Fruit fly (Drosophila melanogaster) whole organism, embryonic: ENCODE data around the gene TwdlV.

Source experiments
- Ada2b ChIP-seq: fragments of 200-800 bp; sonication (Bioruptor generic); IDR thresholded peaks from 2 replicates; pipeline ENCODE4 v1.3.6; 2022; ENCODE audit warnings: missing biosample characterization, missing genetic modification characterization
- Adf1 ChIP-seq: fragments of 200-800 bp; sonication (Bioruptor generic); IDR thresholded peaks from 2 replicates; pipeline ENCODE4 v1.3.6; 2022; ENCODE audit warnings: missing biosample characterization, missing genetic modification characterization
- Bteb2 ChIP-seq: fragments of 200-800 bp; sonication (Bioruptor generic); optimal IDR thresholded peaks from 2 replicates; lab custom pipeline; 2016; ENCODE audit warnings: missing biosample characterization, missing genetic modification characterization
- CG10321 ChIP-seq: fragments of 200-800 bp; sonication (Bioruptor generic); IDR thresholded peaks from 2 replicates; pipeline ENCODE4 v1.3.6; 2022; ENCODE audit warnings: missing biosample characterization, missing genetic modification characterization
- CG10654 ChIP-seq: fragments of 200-800 bp; sonication (Bioruptor generic); optimal IDR thresholded peaks from 2 replicates; lab custom pipeline; 2016; ENCODE audit warnings: missing biosample characterization, missing genetic modification characterization
- CG11093 ChIP-seq: fragments of 200-800 bp; sonication (Bioruptor generic); IDR thresholded peaks from 3 replicates; pipeline ENCODE4 v1.3.6; 2022; ENCODE audit warnings: missing biosample characterization, missing genetic modification characterization
- CG11247 ChIP-seq: fragments of 200-800 bp; sonication (Bioruptor generic); IDR thresholded peaks from 2 replicates; pipeline ENCODE4 v1.3.6; 2022; ENCODE audit warnings: missing biosample characterization, missing genetic modification characterization
- CG11696 ChIP-seq: fragments of 200-800 bp; sonication (Bioruptor generic); IDR thresholded peaks from 2 replicates; pipeline ENCODE4 v1.3.6; 2022; ENCODE audit warnings: missing biosample characterization, missing genetic modification characterization
- CG12155 ChIP-seq: fragments of 200-800 bp; sonication (Bioruptor generic); optimal IDR thresholded peaks from 3 replicates; lab custom pipeline; 2016; ENCODE audit warnings: missing biosample characterization, missing genetic modification characterization
- CG12769 ChIP-seq: fragments of 200-800 bp; sonication (Bioruptor generic); optimal IDR thresholded peaks from 2 replicates; lab custom pipeline; 2019; ENCODE audit warnings: missing biosample characterization, mild to moderate bottlenecking, missing genetic modification characterization, moderate library complexity
- CG13894 ChIP-seq: fragments of 200-800 bp; sonication (Bioruptor generic); optimal IDR thresholded peaks from 3 replicates; lab custom pipeline; 2018; ENCODE audit warnings: missing biosample characterization, mild to moderate bottlenecking, missing genetic modification characterization, moderate library complexity
- CG14050 ChIP-seq: fragments of 200-800 bp; sonication (Bioruptor generic); IDR thresholded peaks from 3 replicates; pipeline ENCODE4 v1.3.6; 2022; ENCODE audit warnings: missing biosample characterization, missing genetic modification characterization
- CG14965 ChIP-seq: fragments of 200-800 bp; sonication (Bioruptor generic); optimal IDR thresholded peaks from 2 replicates; lab custom pipeline; 2016; ENCODE audit warnings: missing biosample characterization, missing genetic modification characterization, borderline replicate concordance
- CG18011 ChIP-seq: fragments of 200-800 bp; sonication (Bioruptor generic); optimal IDR thresholded peaks from 2 replicates; lab custom pipeline; 2017; ENCODE audit warnings: missing biosample characterization, missing genetic modification characterization, mild to moderate bottlenecking, moderate library complexity, missing genotype
- CG2116 ChIP-seq: fragments of 200-800 bp; sonication (Bioruptor generic); optimal IDR thresholded peaks from 3 replicates; lab custom pipeline; 2018; ENCODE audit warnings: missing biosample characterization, mild to moderate bottlenecking, missing genetic modification characterization
- CG2120 ChIP-seq: fragments of 200-800 bp; sonication (Bioruptor generic); optimal IDR thresholded peaks from 3 replicates; lab custom pipeline; 2016; ENCODE audit warnings: missing biosample characterization, missing genetic modification characterization
- CG34224 ChIP-seq: fragments of 200-800 bp; sonication (Bioruptor generic); IDR thresholded peaks from 3 replicates; pipeline ENCODE4 v1.3.6; 2022; ENCODE audit warnings: missing biosample characterization, missing genetic modification characterization; ENCODE audit not compliant: partially characterized antibody
- CG3726 ChIP-seq: fragments of 200-800 bp; sonication (Bioruptor generic); IDR thresholded peaks from 3 replicates; pipeline ENCODE4, ENCODE4 v1.3.6; 2022; ENCODE audit warnings: missing biosample characterization, missing genetic modification characterization
- CG3847 ChIP-seq: fragments of 200-800 bp; sonication (Bioruptor generic); IDR thresholded peaks from 2 replicates; pipeline ENCODE4 v1.3.6; 2022; ENCODE audit warnings: missing biosample characterization, missing genetic modification characterization
- CG4360 ChIP-seq: fragments of 200-800 bp; sonication (Bioruptor generic); IDR thresholded peaks from 2 replicates; pipeline ENCODE4 v1.3.6; 2022; ENCODE audit warnings: missing biosample characterization, missing genetic modification characterization
- CG4730 ChIP-seq: fragments of 200-800 bp; sonication (Bioruptor generic); IDR thresholded peaks from 2 replicates; pipeline ENCODE4 v1.3.6; 2022; ENCODE audit warnings: missing biosample characterization, missing genetic modification characterization
- CG5180 ChIP-seq: fragments of 200-800 bp; sonication (Bioruptor generic); optimal IDR thresholded peaks from 3 replicates; lab custom pipeline; 2017; ENCODE audit warnings: missing biosample characterization, missing genetic modification characterization, mild to moderate bottlenecking, moderate library complexity, missing genetic modification reagents
- CG6854 ChIP-seq: fragments of 200-800 bp; sonication (Bioruptor generic); optimal IDR thresholded peaks from 3 replicates; lab custom pipeline; 2017; ENCODE audit warnings: missing biosample characterization, mild to moderate bottlenecking, missing genetic modification characterization
- CG7745 ChIP-seq: fragments of 200-800 bp; sonication (Bioruptor generic); optimal IDR thresholded peaks from 2 replicates; lab custom pipeline; 2018; ENCODE audit warnings: missing biosample characterization, mild to moderate bottlenecking, missing genetic modification characterization, moderate library complexity
- CG7839 ChIP-seq: fragments of 200-800 bp; sonication (Bioruptor generic); optimal IDR thresholded peaks from 3 replicates; lab custom pipeline; 2018; ENCODE audit warnings: missing biosample characterization, mild to moderate bottlenecking, missing genetic modification characterization, moderate library complexity
- Dad ChIP-seq: fragments of 200-800 bp; sonication (Bioruptor generic); optimal IDR thresholded peaks from 3 replicates; lab custom pipeline; 2016; ENCODE audit warnings: missing biosample characterization, missing genetic modification characterization
- Dref ChIP-seq: fragments of 200-800 bp; sonication (Bioruptor generic); IDR thresholded peaks from 2 replicates; pipeline ENCODE4 v1.3.6; 2022; ENCODE audit warnings: missing biosample characterization, missing genetic modification characterization
- Ets65A ChIP-seq: fragments of 200-800 bp; sonication (Bioruptor generic); peaks from one replicate; lab custom pipeline; 2016; ENCODE audit warnings: missing biosample characterization, missing genetic modification characterization
- Hr3 ChIP-seq: fragments of 200-800 bp; sonication (Bioruptor generic); optimal IDR thresholded peaks from 3 replicates; lab custom pipeline; 2016; ENCODE audit warnings: missing biosample characterization, missing genetic modification characterization
- Hr51 ChIP-seq, 2 experiments: fragments of 200-800 bp; sonication (Bioruptor generic); optimal IDR thresholded peaks; 2 replicates in 1 of 2; 3 replicates in 1 of 2; lab custom pipeline; 2016 to 2018; ENCODE audit warnings: missing biosample characterization in 2 of 2, missing genetic modification characterization in 2 of 2, mild to moderate bottlenecking in 1 of 2, moderate library complexity in 1 of 2
- Sox100B ChIP-seq: fragments of 200-800 bp; sonication (Bioruptor generic); optimal IDR thresholded peaks from 3 replicates; lab custom pipeline; 2018; ENCODE audit warnings: missing biosample characterization, mild to moderate bottlenecking, missing genetic modification characterization
- TFAM ChIP-seq: fragments of 200-800 bp; sonication (Bioruptor generic); optimal IDR thresholded peaks from 2 replicates; lab custom pipeline; 2017; ENCODE audit warnings: missing biosample characterization, missing genetic modification characterization, inconsistent platforms
- Tbp ChIP-seq: fragments of >200 bp; optimal IDR thresholded peaks from 2 replicates; lab custom pipeline; 2018; ENCODE audit warnings: missing biosample characterization, missing genetic modification characterization
- ac ChIP-seq: fragments of 200-800 bp; sonication (Bioruptor generic); optimal IDR thresholded peaks from 3 replicates; lab custom pipeline; 2017; ENCODE audit warnings: missing biosample characterization, mild to moderate bottlenecking, missing genetic modification characterization
- ato ChIP-seq: fragments of 200-800 bp; sonication (Bioruptor generic); IDR thresholded peaks from 2 replicates; pipeline ENCODE4 v1.3.6; 2022; ENCODE audit warnings: missing biosample characterization, missing genetic modification characterization; ENCODE audit not compliant: partially characterized antibody
- az2 ChIP-seq: fragments of 200-800 bp; sonication (Bioruptor generic); optimal IDR thresholded peaks from 3 replicates; lab custom pipeline; 2016; ENCODE audit warnings: missing biosample characterization, missing genetic modification characterization
- bab2 ChIP-seq: fragments of 200-800 bp; sonication (Bioruptor generic); optimal IDR thresholded peaks from 2 replicates; lab custom pipeline; 2016; ENCODE audit warnings: missing biosample characterization, missing genetic modification characterization
- bcd ChIP-seq: fragments of 200-800 bp; sonication (Bioruptor generic); optimal IDR thresholded peaks from 2 replicates; lab custom pipeline; 2017; ENCODE audit warnings: missing biosample characterization, mild to moderate bottlenecking, missing genetic modification characterization
- cad ChIP-seq: fragments of >200 bp; optimal IDR thresholded peaks from 2 replicates; lab custom pipeline; 2017; ENCODE audit warnings: missing biosample characterization, missing genetic modification characterization
- chm ChIP-seq: fragments of 200-800 bp; sonication (Bioruptor generic); IDR thresholded peaks from 2 replicates; pipeline ENCODE4 v1.3.6; 2022; ENCODE audit warnings: missing biosample characterization, missing genetic modification characterization
- dmrt99B ChIP-seq: fragments of 200-800 bp; sonication (Bioruptor generic); optimal IDR thresholded peaks from 2 replicates; lab custom pipeline; 2018; ENCODE audit warnings: missing biosample characterization, mild to moderate bottlenecking, missing genetic modification characterization, moderate library complexity
- esg ChIP-seq: fragments of 200-800 bp; sonication (Bioruptor generic); conservative IDR thresholded peaks from 2 replicates; pipeline ENCODE4 v1.3.6; 2022; ENCODE audit warnings: missing biosample characterization, missing genetic modification characterization
- gcm2 ChIP-seq: fragments of 200-800 bp; sonication (Bioruptor generic); optimal IDR thresholded peaks from 2 replicates; lab custom pipeline; 2016; ENCODE audit warnings: missing biosample characterization, missing genetic modification characterization
- ind ChIP-seq: fragments of 200-800 bp; sonication (Bioruptor generic); optimal IDR thresholded peaks from 3 replicates; lab custom pipeline; 2016; ENCODE audit warnings: missing biosample characterization, missing genetic modification characterization
- lola ChIP-seq, 3 experiments: fragments of >200 bp in 2 of 3; fragments of 200-800 bp in 1 of 3; sonication (Bioruptor generic) in 1 of 3; optimal IDR thresholded peaks; 2 replicates each; lab custom pipeline; 2017 to 2019; ENCODE audit warnings: missing biosample characterization in 3 of 3, missing genetic modification characterization in 3 of 3, mild to moderate bottlenecking in 1 of 3, moderate library complexity in 1 of 3
- nom ChIP-seq: fragments of 200-800 bp; sonication (Bioruptor generic); optimal IDR thresholded peaks from 2 replicates; lab custom pipeline; 2017; ENCODE audit warnings: missing biosample characterization, missing genetic modification characterization, mild to moderate bottlenecking, moderate library complexity, missing genetic modification reagents
- pb ChIP-seq: fragments of 200-800 bp; sonication (Bioruptor generic); optimal IDR thresholded peaks from 3 replicates; lab custom pipeline; 2016; ENCODE audit warnings: missing biosample characterization, missing genetic modification characterization
- repo ChIP-seq: fragments of 200-800 bp; sonication (Bioruptor generic); optimal IDR thresholded peaks from 2 replicates; lab custom pipeline; 2016; ENCODE audit warnings: missing biosample characterization, missing genetic modification characterization
- tin ChIP-seq: fragments of 200-800 bp; sonication (Bioruptor generic); optimal IDR thresholded peaks from 3 replicates; lab custom pipeline; 2016; ENCODE audit warnings: missing biosample characterization, missing genetic modification characterization
- unc-4 ChIP-seq: fragments of 200-800 bp; sonication (Bioruptor generic); IDR thresholded peaks from 2 replicates; pipeline ENCODE4 v1.3.6; 2022; ENCODE audit warnings: missing biosample characterization, missing genetic modification characterization; ENCODE audit not compliant: partially characterized antibody

Gene TwdlV

dm6 chr3R:4229137-4229764 lies 25.3 kb upstream of the TwdlV start, which contains the start of gene DhpD (continued):
- TF ChIP-seq CG14050 (GFP tag; lab: Robert Waterston, UW) = no peak
- TF ChIP-seq CG34224 (GFP tag; lab: Robert Waterston, UW) = peak; percentile 36; the same call in 2 of the 3 replicates
- TF ChIP-seq CG13894 (tag; lab: Kevin White, UChicago) = peak; percentile 78
- TF ChIP-seq CG11247 (GFP tag; lab: Robert Waterston, UW) = peak; percentile 73
- peak; percentile 45 for TF ChIP-seq CG10654 (GFP tag; lab: Kevin White, UChicago)
- TF ChIP-seq lola (GFP tag; optimal IDR thresholded peaks at IDR 0.05; lab: Kevin White, UChicago) = peak in 1 of 3 experiments; percentile 5
- TF ChIP-seq CG7745 (tag; lab: Kevin White, UChicago) = no peak
- peak; percentile 78 for TF ChIP-seq Ets65A (GFP tag; lab: Kevin White, UChicago)
- TF ChIP-seq Tbp (GFP tag; lab: Kevin White, UChicago) = no peak
- peak; percentile 56 for TF ChIP-seq Bteb2 (GFP tag; lab: Kevin White, UChicago)
- no peak for TF ChIP-seq ac (GFP tag; lab: Kevin White, UChicago)
- TF ChIP-seq repo (GFP tag; lab: Kevin White, UChicago) = no peak
- no peak for TF ChIP-seq pb (GFP tag; lab: Kevin White, UChicago)
- TF ChIP-seq CG4360 (GFP tag; lab: Robert Waterston, UW) = no peak
- TF ChIP-seq CG11696 (GFP tag; lab: Robert Waterston, UW) = no peak
- peak; percentile 70 for TF ChIP-seq CG3847 (GFP tag; lab: Robert Waterston, UW)
- no peak for TF ChIP-seq cad (GFP tag; lab: Kevin White, UChicago)
- TF ChIP-seq Adf1 (GFP tag; lab: Robert Waterston, UW) = 0 out of 2 replicates have a peak, but pooled peaks have one; percentile 35
- TF ChIP-seq Hr3 (GFP tag; lab: Kevin White, UChicago) = peak; percentile 59
- TF ChIP-seq ind (GFP tag; lab: Kevin White, UChicago) = peak; percentile 67
- TF ChIP-seq Hr51 (GFP tag; optimal IDR thresholded peaks at IDR 0.05; lab: Kevin White, UChicago) = peak; percentile 28 to 65
- TF ChIP-seq ato = peak; percentile 93
- peak; percentile 77 for TF ChIP-seq CG12769 (tag; lab: Kevin White, UChicago)
- TF ChIP-seq Ada2b (GFP tag; lab: Robert Waterston, UW) = peak; percentile 57
- TF ChIP-seq Sox100B (GFP tag; lab: Kevin White, UChicago) = no peak
- TF ChIP-seq az2 (GFP tag; lab: Kevin White, UChicago) = peak; percentile 73
- TF ChIP-seq CG3726 (GFP tag; lab: Robert Waterston, UW) = no peak
- TF ChIP-seq CG5180 (GFP tag; lab: Kevin White, UChicago) = no peak
- peak; percentile 78 for TF ChIP-seq bcd (GFP tag; lab: Kevin White, UChicago)
- TF ChIP-seq CG14965 (GFP tag; lab: Kevin White, UChicago) = no peak
- TF ChIP-seq CG6854 (GFP tag; lab: Kevin White, UChicago) = peak; percentile 24
- peak; percentile 70 for TF ChIP-seq tin (GFP tag; lab: Kevin White, UChicago)
- TF ChIP-seq unc-4 (GFP tag; lab: Robert Waterston, UW) = no peak
- TF ChIP-seq bab2 (GFP tag; lab: Kevin White, UChicago) = peak; percentile 65
- no peak for TF ChIP-seq TFAM
- TF ChIP-seq CG2120 (GFP tag; lab: Kevin White, UChicago) = peak; percentile 88
- TF ChIP-seq CG10321 = no peak
- TF ChIP-seq CG18011 (GFP tag; lab: Kevin White, UChicago) = peak; percentile 43
- peak; percentile 32; the same call in 1 of the 2 replicates for TF ChIP-seq Dref
- peak; percentile 30; the same call in 1 of the 2 replicates for TF ChIP-seq chm
- peak; percentile 65 for TF ChIP-seq nom (GFP tag; lab: Kevin White, UChicago)
- peak; percentile 63 for TF ChIP-seq CG12155 (GFP tag; lab: Kevin White, UChicago)
- TF ChIP-seq gcm2 (GFP tag; lab: Kevin White, UChicago) = peak; percentile 30
- peak; percentile 75 for TF ChIP-seq CG7839 (tag; lab: Kevin White, UChicago)
- TF ChIP-seq dmrt99B (tag; lab: Kevin White, UChicago) = no peak
- TF ChIP-seq Dad (GFP tag; lab: Kevin White, UChicago) = no peak
- peak; percentile 46; the same call in 1 of the 3 replicates for TF ChIP-seq CG11093
- TF ChIP-seq CG2116 (GFP tag; lab: Kevin White, UChicago) = no peak
- TF ChIP-seq esg = no peak; the same call in 1 of the 2 replicates
- TF ChIP-seq CG4730 = peak; percentile 36; the same call in 1 of the 2 replicates
